Worm (Caenorhabditis elegans): ENCODE data around the gene srd-12.
A peak's percentile ranks its signal among the peaks of the same experiment; 100 is the strongest.

srd-12 gene

DNA sequence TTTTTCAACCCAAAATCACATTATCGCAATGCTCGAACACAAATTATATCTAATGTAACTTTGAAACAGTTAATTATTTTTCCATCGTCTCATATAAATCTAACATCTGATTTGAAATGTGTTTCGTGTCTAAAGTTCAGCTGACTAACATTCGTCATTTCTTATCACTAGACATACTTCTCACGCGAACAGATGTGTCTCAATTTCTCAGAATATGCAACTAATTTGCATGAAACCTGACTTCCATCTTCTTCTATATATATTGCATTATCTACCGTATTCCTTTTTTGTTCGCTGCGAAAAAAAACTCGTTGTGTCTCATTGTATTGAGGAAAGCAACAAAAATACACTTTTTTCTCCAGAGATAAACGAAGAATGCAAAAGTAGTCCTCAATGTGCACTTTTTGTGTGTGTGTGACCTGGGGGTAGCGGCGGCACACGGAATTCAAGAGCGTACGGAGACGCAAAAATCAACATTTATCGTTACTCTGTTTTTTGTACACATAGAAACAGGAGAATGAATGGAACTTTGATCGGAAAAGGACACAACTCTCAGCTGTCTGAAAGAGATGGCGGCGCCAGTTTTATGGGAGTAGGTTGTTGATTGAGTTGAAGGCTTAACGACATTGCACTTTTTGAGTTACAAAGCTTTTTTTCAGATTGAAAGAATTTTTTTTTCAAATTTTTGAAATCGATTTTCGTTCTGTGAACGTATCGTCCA is 49.3 kb downstream of the srd-12 start:
- no peak for TF ChIP-seq nhr-28 (tag; optimal IDR thresholded peaks at IDR 0.05)
- no peak for TF ChIP-seq sptf-1 (tag; optimal IDR thresholded peaks at IDR 0.05)
- no peak for TF ChIP-seq ama-1 (optimal IDR thresholded peaks at IDR 0.05)
- no peak for TF ChIP-seq ztf-4 (tag; optimal IDR thresholded peaks at IDR 0.05)
- TF ChIP-seq unc-130 (tag; optimal IDR thresholded peaks at IDR 0.05): no peak
- TF ChIP-seq ceh-88 (GFP tag; IDR thresholded peaks at IDR 0.05): no peak
- no peak for TF ChIP-seq nhr-19 (GFP tag; conservative IDR thresholded peaks at IDR 0.05)
- TF ChIP-seq tlp-1 (tag; optimal IDR thresholded peaks at IDR 0.05): no peak
- TF ChIP-seq vab-15 (tag; optimal IDR thresholded peaks at IDR 0.05): no peak
- no peak for TF ChIP-seq blmp-1 (tag; optimal IDR thresholded peaks at IDR 0.05)
- TF ChIP-seq aly-2 (tag; optimal IDR thresholded peaks at IDR 0.05): no peak
- TF ChIP-seq egl-27 (tag; optimal IDR thresholded peaks at IDR 0.05): no peak
- TF ChIP-seq efl-1 (optimal IDR thresholded peaks at IDR 0.05): no peak
- no peak for TF ChIP-seq efl-1 (GFP tag; optimal IDR thresholded peaks at IDR 0.05 in 1 of 2)
- no peak for TF ChIP-seq unc-98 (GFP tag; IDR thresholded peaks at IDR 0.05)
- no peak for TF ChIP-seq nhr-76 (tag; optimal IDR thresholded peaks at IDR 0.05)
- TF ChIP-seq hpl-2 (GFP tag; optimal IDR thresholded peaks at IDR 0.05): no peak
- TF ChIP-seq hlh-4 (tag; optimal IDR thresholded peaks at IDR 0.05): peak; percentile 78
- peak; percentile 71 for TF ChIP-seq dsc-1 (tag; optimal IDR thresholded peaks at IDR 0.05)
- TF ChIP-seq snpc-4 (tag; optimal IDR thresholded peaks at IDR 0.05): no peak
- TF ChIP-seq sup-37 (GFP tag; optimal IDR thresholded peaks at IDR 0.05): no peak
- peak; percentile 48 for TF ChIP-seq nhr-47 (tag; optimal IDR thresholded peaks at IDR 0.05)
- no peak for TF ChIP-seq C34B4.2 (tag; optimal IDR thresholded peaks at IDR 0.05)
- no peak for TF ChIP-seq F16B12.6 (tag; optimal IDR thresholded peaks at IDR 0.05)
- no peak for TF ChIP-seq ceh-90 (tag; optimal IDR thresholded peaks at IDR 0.05)
- no peak for TF ChIP-seq nhr-77 (tag; optimal IDR thresholded peaks at IDR 0.05)
- TF ChIP-seq C16A3.4 (tag; optimal IDR thresholded peaks at IDR 0.05): no peak
- TF ChIP-seq unc-62 (GFP tag; optimal IDR thresholded peaks at IDR 0.05): no peak
- TF ChIP-seq ceh-82 (tag; optimal IDR thresholded peaks at IDR 0.05): no peak
- TF ChIP-seq nhr-12 (tag; optimal IDR thresholded peaks at IDR 0.05): no peak
- no peak for TF ChIP-seq swsn-7 (tag; optimal IDR thresholded peaks at IDR 0.05)
- peak; percentile 85 for TF ChIP-seq fkh-8 (tag; optimal IDR thresholded peaks at IDR 0.05)
- no peak for TF ChIP-seq ceh-63 (GFP tag; optimal IDR thresholded peaks at IDR 0.05)
- TF ChIP-seq mep-1 (tag; optimal IDR thresholded peaks at IDR 0.05): peak; percentile 22
- no peak for TF ChIP-seq nhr-237 (tag; optimal IDR thresholded peaks at IDR 0.05)
- TF ChIP-seq nhr-71 (tag; optimal IDR thresholded peaks at IDR 0.05): peak; percentile 64
- no peak for TF ChIP-seq aha-1 (tag; optimal IDR thresholded peaks at IDR 0.05)
